Worm (Caenorhabditis elegans) whole organism, mixed stage, embryonic: Measurements from ENCODE around the gene hil-2.

Source experiments
- ceh-43 ChIP-seq: fragments of 200-800 bp; sonication (Bioruptor generic); optimal IDR thresholded peaks from 2 replicates; lab custom pipeline; 2018; ENCODE audit warnings: mild to moderate bottlenecking, missing genetic modification characterization, moderate library complexity, missing compliant biosample characterization
- ces-1 ChIP-seq: fragments of 150-350 bp; optimal IDR thresholded peaks from 2 replicates; lab custom pipeline; 2014; ENCODE audit warnings: missing biosample characterization, missing genetic modification reagents, missing genetic modification characterization
- lin-13 ChIP-seq: fragments of 150-350 bp; optimal IDR thresholded peaks from 2 replicates; lab custom pipeline; 2014; ENCODE audit warnings: missing biosample characterization, missing genetic modification characterization
- mep-1 ChIP-seq: fragments of 150-350 bp; optimal IDR thresholded peaks from 2 replicates; lab custom pipeline; 2017; ENCODE audit warnings: missing biosample characterization, missing genetic modification reagents, missing genetic modification characterization, inconsistent platforms
- nhr-12 ChIP-seq: fragments of 150-350 bp; optimal IDR thresholded peaks from 2 replicates; lab custom pipeline; 2014; ENCODE audit warnings: missing biosample characterization, missing genetic modification characterization
- nhr-237 ChIP-seq: fragments of 150-350 bp; optimal IDR thresholded peaks from 2 replicates; lab custom pipeline; 2014; ENCODE audit warnings: missing biosample characterization, missing genetic modification characterization
- nhr-28 ChIP-seq: fragments of 150-350 bp; optimal IDR thresholded peaks from 2 replicates; lab custom pipeline; 2014; ENCODE audit warnings: missing biosample characterization, missing genetic modification characterization
- tbx-8 ChIP-seq: fragments of 200-800 bp; sonication (Bioruptor generic); optimal IDR thresholded peaks from 2 replicates; lab custom pipeline; 2018; ENCODE audit warnings: mild to moderate bottlenecking, missing genetic modification characterization, moderate library complexity, missing compliant biosample characterization
- unc-62 ChIP-seq: fragments of 150-350 bp; optimal IDR thresholded peaks from 2 replicates; lab custom pipeline; 2014; ENCODE audit warnings: missing biosample characterization, missing genetic modification reagents, missing genetic modification characterization
- zip-8 ChIP-seq: fragments of 150-350 bp; optimal IDR thresholded peaks from 2 replicates; lab custom pipeline; 2014; ENCODE audit warnings: missing biosample characterization, missing genetic modification characterization
- ztf-11 ChIP-seq: fragments of 150-350 bp; optimal IDR thresholded peaks from 2 replicates; lab custom pipeline; 2014; ENCODE audit warnings: missing biosample characterization, missing genetic modification characterization

- no peak for TF ChIP-seq nhr-12 (tag; lab: Kevin White, UChicago)
- TF ChIP-seq lin-13, result no peak
- no peak for TF ChIP-seq unc-62 (GFP tag; lab: Kevin White, UChicago)
- TF ChIP-seq ceh-43 (GFP tag; lab: Kevin White, UChicago), result no peak
- no peak for TF ChIP-seq ztf-11 (tag; lab: Kevin White, UChicago)
- no peak for TF ChIP-seq ces-1
- no peak for TF ChIP-seq nhr-237 (tag; lab: Kevin White, UChicago)
- no peak for TF ChIP-seq tbx-8 (GFP tag; lab: Kevin White, UChicago)
- TF ChIP-seq nhr-28 (tag; lab: Kevin White, UChicago), result no peak
- no peak for TF ChIP-seq mep-1 (tag; lab: Kevin White, UChicago)
- no peak for TF ChIP-seq zip-8
Observed at ce11 chrIV:6284277-6284676, 9.8 kb upstream of the hil-2 start, which contains the start of gene ops-1.
